Fruit fly (Drosophila melanogaster) whole organism, wandering third instar larva: ENCODE data around the gene poe.

Experiments
- Abd-B ChIP-seq: fragments of >200 bp; optimal IDR thresholded peaks from 2 replicates; lab custom pipeline; 2017; ENCODE audit warnings: missing biosample characterization, missing genetic modification characterization
- CG9705 ChIP-seq: fragments of 200-800 bp; sonication (Bioruptor generic); optimal IDR thresholded peaks from 2 replicates; lab custom pipeline; 2018; ENCODE audit warnings: missing biosample characterization, mild to moderate bottlenecking, missing genetic modification characterization
- GATAd ChIP-seq: sonication (Bioruptor generic); optimal IDR thresholded peaks from 2 replicates; lab custom pipeline; 2016; ENCODE audit warnings: missing biosample characterization, missing genetic modification characterization
- Myc ChIP-seq: fragments of >200 bp; optimal IDR thresholded peaks from 2 replicates; lab custom pipeline; 2017
- OdsH ChIP-seq: fragments of 200-800 bp; sonication (Bioruptor generic); optimal IDR thresholded peaks from 2 replicates; lab custom pipeline; 2016; ENCODE audit warnings: missing biosample characterization, mild to moderate bottlenecking, missing genetic modification characterization
- br ChIP-seq: fragments of 200-800 bp; sonication (Bioruptor generic); optimal IDR thresholded peaks from 2 replicates; lab custom pipeline; 2016; ENCODE audit warnings: missing biosample characterization, missing genetic modification characterization
- dmrt93B ChIP-seq: fragments of 200-800 bp; sonication (Bioruptor generic); optimal IDR thresholded peaks from 2 replicates; lab custom pipeline; 2018; ENCODE audit warnings: missing biosample characterization, mild to moderate bottlenecking, missing genetic modification characterization
- foxo ChIP-seq, 2 experiments: fragments of 200-800 bp; sonication (Bioruptor generic); optimal IDR thresholded peaks; 2 replicates in 1 of 2; 3 replicates in 1 of 2; lab custom pipeline; 2016 to 2017; ENCODE audit warnings: missing biosample characterization in 2 of 2, missing genetic modification characterization in 2 of 2
- fru ChIP-seq: fragments of 200-800 bp; sonication (Bioruptor generic); optimal IDR thresholded peaks from 3 replicates; lab custom pipeline; 2016; ENCODE audit warnings: missing biosample characterization, mild to moderate bottlenecking, missing genetic modification characterization
- psq ChIP-seq: fragments of 200-800 bp; sonication (Bioruptor generic); optimal IDR thresholded peaks from 3 replicates; lab custom pipeline; 2017; ENCODE audit warnings: missing biosample characterization, mild to moderate bottlenecking, missing genetic modification characterization, moderate library complexity

DNA sequence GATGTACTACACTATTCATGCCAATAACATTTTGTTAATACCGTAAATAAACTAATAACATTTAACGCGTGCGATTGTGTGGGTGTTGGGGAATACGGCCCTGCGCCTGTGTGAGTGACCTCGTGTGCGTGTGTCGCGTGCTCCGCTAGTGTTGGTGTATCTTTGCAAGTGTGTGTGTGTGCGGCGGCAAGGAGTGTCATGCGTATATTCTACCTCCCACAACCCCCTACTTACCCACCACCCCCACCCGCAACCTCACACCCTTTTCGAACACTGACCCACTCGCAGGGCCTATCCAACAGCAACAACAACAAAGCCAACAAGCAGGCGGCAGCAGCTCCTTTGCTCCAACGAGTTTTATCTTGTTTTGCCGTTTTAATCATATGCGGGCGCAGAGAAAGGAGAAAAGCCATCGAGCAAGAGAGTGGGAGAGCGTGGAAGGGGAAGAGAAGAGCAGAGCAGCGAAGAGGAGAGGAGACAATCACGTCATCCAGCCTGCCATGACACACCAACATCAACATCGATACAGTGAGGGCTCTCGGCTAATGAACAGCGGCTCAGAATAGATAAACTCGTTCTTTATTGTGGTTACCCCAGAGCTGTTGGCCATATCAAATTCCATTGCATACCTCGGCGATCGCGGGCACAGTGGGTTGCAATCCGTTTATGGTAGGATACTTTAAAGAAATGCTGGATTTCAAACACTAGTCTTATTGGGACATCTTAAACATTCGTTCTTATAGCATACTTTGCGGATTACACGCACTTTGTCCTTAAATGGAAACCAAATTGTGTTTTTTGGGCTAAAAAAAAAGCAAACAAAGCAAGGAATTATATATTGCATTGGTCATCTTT is 13.2 kb upstream of the poe start:
- TF ChIP-seq br (GFP tag; lab: Kevin White, UChicago) (peak; percentile 6), OdsH (no peak), dmrt93B (GFP tag; lab: Kevin White, UChicago) (no peak), psq (no peak), GATAd (GFP tag; lab: Kevin White, UChicago) (no peak), fru (GFP tag; lab: Kevin White, UChicago) (peak; percentile 8), Myc (lab: Kevin White, UChicago) (no peak), foxo (GFP tag; optimal IDR thresholded peaks at IDR 0.05; lab: Kevin White, UChicago) (peak in 1 of 2 experiments; percentile 16), Abd-B (GFP tag; lab: Kevin White, UChicago) (no peak), CG9705 (GFP tag; lab: Kevin White, UChicago) (no peak)
